Fruit fly (Drosophila melanogaster) whole organism, prepupa: ENCODE results near the gene ND-75.

Experiments used
- Blimp-1 ChIP-seq: fragments of 200-800 bp; sonication (Bioruptor generic); optimal IDR thresholded peaks from 3 replicates; lab custom pipeline; 2017; ENCODE audit warnings: missing biosample characterization, missing genetic modification characterization, mild to moderate bottlenecking, moderate library complexity, missing genetic modification reagents
- CG10631 ChIP-seq: fragments of 200-800 bp; sonication (Bioruptor generic); optimal IDR thresholded peaks from 2 replicates; lab custom pipeline; 2016; ENCODE audit warnings: missing biosample characterization, missing genetic modification characterization
- CG10669 ChIP-seq: fragments of 200-800 bp; sonication (Bioruptor generic); optimal IDR thresholded peaks from 3 replicates; lab custom pipeline; 2018; ENCODE audit warnings: missing biosample characterization, mild to moderate bottlenecking, missing genetic modification characterization, moderate library complexity
- CG15336 ChIP-seq: fragments of 200-800 bp; sonication (Bioruptor generic); IDR thresholded peaks from 2 replicates; pipeline ENCODE4 v1.3.6; 2022; ENCODE audit warnings: missing biosample characterization, missing genetic modification characterization
- CG1621 ChIP-seq: fragments of 200-800 bp; sonication (Bioruptor generic); optimal IDR thresholded peaks from 3 replicates; lab custom pipeline; 2018; ENCODE audit warnings: missing biosample characterization, mild to moderate bottlenecking, missing genetic modification characterization
- CG16779 ChIP-seq: fragments of 200-800 bp; sonication (Bioruptor generic); optimal IDR thresholded peaks from 3 replicates; lab custom pipeline; 2017; ENCODE audit warnings: missing biosample characterization, mild to moderate bottlenecking, missing genetic modification characterization
- CG3032 ChIP-seq: fragments of 200-800 bp; optimal IDR thresholded peaks from 2 replicates; lab custom pipeline; 2019; ENCODE audit warnings: missing biosample characterization, mild to moderate bottlenecking, missing genetic modification characterization, moderate library complexity
- CG32006 ChIP-seq: fragments of 200-800 bp; sonication (Bioruptor generic); optimal IDR thresholded peaks from 3 replicates; lab custom pipeline; 2017; ENCODE audit warnings: missing biosample characterization, mild to moderate bottlenecking, missing genetic modification characterization
- CG34406 ChIP-seq: fragments of 200-800 bp; sonication (Bioruptor generic); optimal IDR thresholded peaks from 3 replicates; lab custom pipeline; 2016; ENCODE audit warnings: missing biosample characterization, missing genetic modification characterization
- CG3919 ChIP-seq: fragments of 200-800 bp; sonication (Bioruptor generic); optimal IDR thresholded peaks from 3 replicates; lab custom pipeline; 2016; ENCODE audit warnings: missing biosample characterization, missing genetic modification characterization
- CG6163 ChIP-seq: fragments of 200-800 bp; sonication (Bioruptor generic); IDR thresholded peaks from 3 replicates; pipeline ENCODE4 v1.3.6; 2022; ENCODE audit warnings: missing biosample characterization, missing genetic modification characterization
- CG6276 ChIP-seq: fragments of 200-800 bp; sonication (Bioruptor generic); optimal IDR thresholded peaks from 2 replicates; lab custom pipeline; 2017; ENCODE audit warnings: missing biosample characterization, mild to moderate bottlenecking, missing genetic modification characterization
- CG6808 ChIP-seq: fragments of 200-800 bp; sonication (Bioruptor generic); optimal IDR thresholded peaks from 3 replicates; lab custom pipeline; 2017; ENCODE audit warnings: missing biosample characterization, missing genetic modification characterization, mild to moderate bottlenecking, moderate library complexity, missing genetic modification reagents
- CG6854 ChIP-seq: fragments of 200-800 bp; sonication (Bioruptor generic); optimal IDR thresholded peaks from 2 replicates; lab custom pipeline; 2017; ENCODE audit warnings: missing biosample characterization, mild to moderate bottlenecking, missing genetic modification characterization
- CG7368 ChIP-seq: fragments of 200-800 bp; sonication (Bioruptor generic); optimal IDR thresholded peaks from 3 replicates; lab custom pipeline; 2016; ENCODE audit warnings: missing biosample characterization, missing genetic modification characterization
- CG8119 ChIP-seq: fragments of 200-800 bp; sonication (Bioruptor generic); IDR thresholded peaks from 3 replicates; pipeline ENCODE4 v1.3.6; 2022; ENCODE audit warnings: missing biosample characterization, missing genetic modification characterization
- CG8632 ChIP-seq: fragments of 200-800 bp; sonication (Bioruptor generic); optimal IDR thresholded peaks from 3 replicates; lab custom pipeline; 2016; ENCODE audit warnings: missing biosample characterization, missing genetic modification characterization
- CG9139 ChIP-seq: fragments of 200-800 bp; sonication (Bioruptor generic); optimal IDR thresholded peaks from 3 replicates; lab custom pipeline; 2017; ENCODE audit warnings: missing biosample characterization, mild to moderate bottlenecking, missing genetic modification characterization
- Eip78C ChIP-seq: fragments of 200-800 bp; sonication (Bioruptor generic); peaks from one replicate; lab custom pipeline; 2016; ENCODE audit warnings: missing biosample characterization, missing genetic modification characterization
- Ets96B ChIP-seq: fragments of 200-800 bp; optimal IDR thresholded peaks from 2 replicates; lab custom pipeline; 2019; ENCODE audit warnings: missing biosample characterization, mild to moderate bottlenecking, missing genetic modification characterization, moderate library complexity
- Hr38 ChIP-seq: sonication (Bioruptor generic); optimal IDR thresholded peaks from 2 replicates; lab custom pipeline; 2016; ENCODE audit warnings: missing biosample characterization, missing genetic modification characterization
- Lpt ChIP-seq: fragments of 200-800 bp; sonication (Bioruptor generic); optimal IDR thresholded peaks from 3 replicates; lab custom pipeline; 2016; ENCODE audit warnings: missing biosample characterization, missing genetic modification characterization
- Met ChIP-seq: fragments of 200-800 bp; sonication (Bioruptor generic); optimal IDR thresholded peaks from 3 replicates; lab custom pipeline; 2016; ENCODE audit warnings: missing biosample characterization, missing genetic modification characterization
- OdsH ChIP-seq: fragments of 200-800 bp; sonication (Bioruptor generic); optimal IDR thresholded peaks from 3 replicates; lab custom pipeline; 2016; ENCODE audit warnings: missing biosample characterization, missing genetic modification characterization
- Smox ChIP-seq: fragments of 200-800 bp; sonication (Bioruptor generic); optimal IDR thresholded peaks from 3 replicates; lab custom pipeline; 2016; ENCODE audit warnings: missing biosample characterization, missing genetic modification characterization
- Sox102F ChIP-seq: fragments of 200-800 bp; sonication (Bioruptor generic); optimal IDR thresholded peaks from 2 replicates; lab custom pipeline; 2016; ENCODE audit warnings: missing biosample characterization, mild to moderate bottlenecking, missing genetic modification characterization
- Sox14 ChIP-seq: fragments of 200-800 bp; sonication (Bioruptor generic); optimal IDR thresholded peaks from 3 replicates; lab custom pipeline; 2016; ENCODE audit warnings: missing biosample characterization, missing genetic modification characterization
- acj6 ChIP-seq: fragments of 200-800 bp; sonication (Bioruptor generic); optimal IDR thresholded peaks from 3 replicates; lab custom pipeline; 2016; ENCODE audit warnings: missing biosample characterization, missing genetic modification characterization
- cyc ChIP-seq: fragments of 200-800 bp; sonication (Bioruptor generic); optimal IDR thresholded peaks from 3 replicates; lab custom pipeline; 2016; ENCODE audit warnings: missing biosample characterization, missing genetic modification characterization
- dac ChIP-seq: fragments of 200-800 bp; sonication (Bioruptor generic); optimal IDR thresholded peaks from 2 replicates; lab custom pipeline; 2017; ENCODE audit warnings: missing biosample characterization, mild to moderate bottlenecking, missing genetic modification characterization
- dsx ChIP-seq: fragments of 200-800 bp; optimal IDR thresholded peaks from 3 replicates; lab custom pipeline; 2019; ENCODE audit warnings: missing biosample characterization, mild to moderate bottlenecking, missing genetic modification characterization, moderate library complexity; ENCODE audit not compliant: poor library complexity, severe bottlenecking
- eg ChIP-seq: fragments of 200-800 bp; sonication (Bioruptor generic); IDR thresholded peaks from 3 replicates; pipeline ENCODE4 v1.3.6; 2022; ENCODE audit warnings: missing biosample characterization, missing genetic modification characterization
- esn ChIP-seq: fragments of 200-800 bp; sonication (Bioruptor generic); optimal IDR thresholded peaks from 2 replicates; lab custom pipeline; 2016; ENCODE audit warnings: missing biosample characterization, mild to moderate bottlenecking, missing genetic modification characterization, moderate library complexity
- fd59A ChIP-seq: fragments of 200-800 bp; sonication (Bioruptor generic); optimal IDR thresholded peaks from 2 replicates; lab custom pipeline; 2017; ENCODE audit warnings: missing biosample characterization, mild to moderate bottlenecking, missing genetic modification characterization, missing genetic modification reagents
- fd85E ChIP-seq: fragments of 200-800 bp; sonication (Bioruptor generic); optimal IDR thresholded peaks from 3 replicates; lab custom pipeline; 2016; ENCODE audit warnings: missing biosample characterization, missing genetic modification characterization
- fkh ChIP-seq: fragments of 200-800 bp; sonication (Bioruptor generic); optimal IDR thresholded peaks from 3 replicates; lab custom pipeline; 2017; ENCODE audit warnings: missing biosample characterization, mild to moderate bottlenecking, missing genetic modification characterization, moderate library complexity
- lz ChIP-seq: fragments of 200-800 bp; sonication (Bioruptor generic); optimal IDR thresholded peaks from 3 replicates; lab custom pipeline; 2016; ENCODE audit warnings: missing biosample characterization, missing genetic modification characterization
- net ChIP-seq: fragments of 200-800 bp; sonication (Bioruptor generic); optimal IDR thresholded peaks from 3 replicates; lab custom pipeline; 2016; ENCODE audit warnings: missing biosample characterization, missing genetic modification characterization
- pdm3 ChIP-seq: fragments of 200-800 bp; sonication (Bioruptor generic); optimal IDR thresholded peaks from 3 replicates; lab custom pipeline; 2016; ENCODE audit warnings: missing biosample characterization, missing genetic modification characterization
- salr ChIP-seq, 2 experiments: fragments of 200-800 bp; sonication (Bioruptor generic); optimal IDR thresholded peaks; 3 replicates each; lab custom pipeline; 2016 to 2018; ENCODE audit warnings: missing biosample characterization in 2 of 2, missing genetic modification characterization in 2 of 2, mild to moderate bottlenecking in 1 of 2
- ss ChIP-seq, 2 experiments: fragments of 200-800 bp; sonication (Bioruptor generic); optimal IDR thresholded peaks; 2 replicates in 1 of 2; 3 replicates in 1 of 2; lab custom pipeline; 2017 to 2018; ENCODE audit warnings: mild to moderate bottlenecking in 2 of 2, missing biosample characterization in 2 of 2, missing genetic modification characterization in 2 of 2, moderate library complexity in 1 of 2
- svp ChIP-seq: fragments of 200-800 bp; sonication (Bioruptor generic); peaks from one replicate; lab custom pipeline; 2016; ENCODE audit warnings: missing biosample characterization, missing genetic modification characterization
- vri ChIP-seq: fragments of 200-800 bp; sonication (Bioruptor generic); optimal IDR thresholded peaks from 3 replicates; lab custom pipeline; 2016; ENCODE audit warnings: missing biosample characterization, mild to moderate bottlenecking, missing genetic modification characterization

Gene ND-75

dm6 chrX:8215094-8215854, 36.2 kb downstream of the ND-75 start (continued):
- TF ChIP-seq net (GFP tag; lab: Kevin White, UChicago) (peak; percentile 20), Sox14 (GFP tag; lab: Kevin White, UChicago) (peak; percentile 7), salr (GFP tag; optimal IDR thresholded peaks at IDR 0.05; lab: Kevin White, UChicago) (peak; percentile 40 to 75), fd59A (peak; percentile 74), Blimp-1 (GFP tag; lab: Kevin White, UChicago) (no peak), CG6808 (GFP tag; lab: Kevin White, UChicago) (peak; percentile 79), CG16779 (tag; lab: Kevin White, UChicago) (peak; percentile 12), CG3032 (tag; lab: Kevin White, UChicago) (peak; percentile 77), pdm3 (peak; percentile 62), OdsH (GFP tag; lab: Kevin White, UChicago) (peak; percentile 64), CG34406 (peak; percentile 62), lz (GFP tag; lab: Kevin White, UChicago) (peak; percentile 16), CG10669 (GFP tag; lab: Kevin White, UChicago) (peak; percentile 76), CG32006 (GFP tag; lab: Kevin White, UChicago) (peak; percentile 68), fd85E (no peak), ss (GFP tag; optimal IDR thresholded peaks at IDR 0.05; lab: Kevin White, UChicago) (peak; percentile 32 to 35), CG8632 (GFP tag; lab: Kevin White, UChicago) (peak; percentile 58), cyc (GFP tag; lab: Kevin White, UChicago) (peak; percentile 5), CG1621 (tag; lab: Kevin White, UChicago) (peak; percentile 7), Smox (peak; percentile 3), esn (GFP tag; lab: Kevin White, UChicago) (peak; percentile 18), CG10631 (GFP tag; lab: Kevin White, UChicago) (peak; percentile 78)

dm6 chrX:8214017-8214416, 37.5 kb downstream of the ND-75 start:
- peak; percentile 51 for TF ChIP-seq CG1621 (tag; lab: Kevin White, UChicago)
- TF ChIP-seq Sox102F (GFP tag; lab: Kevin White, UChicago), result no peak
- TF ChIP-seq CG3919 (GFP tag; lab: Kevin White, UChicago), result peak; percentile 13
- TF ChIP-seq fkh (GFP tag; lab: Kevin White, UChicago), result peak; percentile 39
- TF ChIP-seq CG6163 (GFP tag; lab: Robert Waterston, UW), result peak; percentile 57; the same call in 2 of the 3 replicates
- no peak for TF ChIP-seq Met (GFP tag; lab: Kevin White, UChicago)
- peak; percentile 65 for TF ChIP-seq Lpt (GFP tag; lab: Kevin White, UChicago)
- no peak for TF ChIP-seq lz (GFP tag; lab: Kevin White, UChicago)
- TF ChIP-seq svp (GFP tag; lab: Kevin White, UChicago), result no peak
- no peak for TF ChIP-seq CG15336 (GFP tag; lab: Robert Waterston, UW)
- TF ChIP-seq CG9139 (GFP tag; lab: Kevin White, UChicago), result peak; percentile 52
- TF ChIP-seq dsx, result peak; percentile 66
- peak; percentile 35 for TF ChIP-seq CG6808 (GFP tag; lab: Kevin White, UChicago)
- TF ChIP-seq Blimp-1 (GFP tag; lab: Kevin White, UChicago), result peak; percentile 28
- peak; percentile 77 for TF ChIP-seq Eip78C
- peak; percentile 50 to 68 for TF ChIP-seq ss (GFP tag; optimal IDR thresholded peaks at IDR 0.05; lab: Kevin White, UChicago)
- peak; percentile 8 for TF ChIP-seq fd59A
- peak; percentile 15 for TF ChIP-seq Ets96B (tag; lab: Kevin White, UChicago)

- TF ChIP-seq CG15336 (GFP tag; lab: Robert Waterston, UW), result peak; percentile 54
- TF ChIP-seq CG7368 (GFP tag; lab: Kevin White, UChicago), result no peak
- TF ChIP-seq CG32006 (GFP tag; lab: Kevin White, UChicago), result peak; percentile 78
- TF ChIP-seq fd59A, result peak; percentile 72
- TF ChIP-seq Hr38 (GFP tag; lab: Kevin White, UChicago), result no peak
- TF ChIP-seq eg, result peak; percentile 52; the same call in 2 of the 3 replicates
- no peak for TF ChIP-seq vri (GFP tag; lab: Kevin White, UChicago)
- TF ChIP-seq lz (GFP tag; lab: Kevin White, UChicago), result no peak
- no peak for TF ChIP-seq fd85E
- no peak for TF ChIP-seq Sox102F (GFP tag; lab: Kevin White, UChicago)
- TF ChIP-seq esn (GFP tag; lab: Kevin White, UChicago), result peak; percentile 17
- peak; percentile 79 for TF ChIP-seq CG6808 (GFP tag; lab: Kevin White, UChicago)
- TF ChIP-seq CG6163 (GFP tag; lab: Robert Waterston, UW), result peak; percentile 67
- TF ChIP-seq acj6 (GFP tag; lab: Kevin White, UChicago), result peak; percentile 56
- peak; percentile 47 for TF ChIP-seq dac
- TF ChIP-seq CG3919 (GFP tag; lab: Kevin White, UChicago), result peak; percentile 57
- TF ChIP-seq Eip78C, result peak; percentile 91
- TF ChIP-seq CG6854 (GFP tag; lab: Kevin White, UChicago), result no peak
- TF ChIP-seq CG8119 (GFP tag; lab: Robert Waterston, UW), result peak; percentile 75
- TF ChIP-seq CG6276 (GFP tag; lab: Kevin White, UChicago), result peak; percentile 41
Observed at dm6 chrX:8211731-8212468, 39.6 kb downstream of the ND-75 start.
